Fruit fly (Drosophila melanogaster) whole organism, prepupa: ENCODE results near the gene Atxn7.
A peak's percentile ranks its signal among the peaks of the same experiment; 100 is the strongest.

ENCODE experiments used
- Blimp-1 ChIP-seq: fragments of 200-800 bp; sonication (Bioruptor generic); optimal IDR thresholded peaks from 3 replicates; lab custom pipeline; 2017; ENCODE audit warnings: missing biosample characterization, missing genetic modification characterization, mild to moderate bottlenecking, moderate library complexity, missing genetic modification reagents
- CG10631 ChIP-seq: fragments of 200-800 bp; sonication (Bioruptor generic); optimal IDR thresholded peaks from 2 replicates; lab custom pipeline; 2016; ENCODE audit warnings: missing biosample characterization, missing genetic modification characterization
- CG10669 ChIP-seq: fragments of 200-800 bp; sonication (Bioruptor generic); optimal IDR thresholded peaks from 3 replicates; lab custom pipeline; 2018; ENCODE audit warnings: missing biosample characterization, mild to moderate bottlenecking, missing genetic modification characterization, moderate library complexity
- CG11294 ChIP-seq: fragments of 200-800 bp; sonication (Bioruptor generic); IDR thresholded peaks from 2 replicates; pipeline ENCODE4 v1.3.6; 2022; ENCODE audit warnings: missing biosample characterization, missing genetic modification characterization
- CG11762 ChIP-seq: fragments of 200-800 bp; sonication (Bioruptor generic); optimal IDR thresholded peaks from 3 replicates; lab custom pipeline; 2016; ENCODE audit warnings: missing biosample characterization, missing genetic modification characterization; ENCODE audit not compliant: insufficient read depth
- CG15336 ChIP-seq: fragments of 200-800 bp; sonication (Bioruptor generic); IDR thresholded peaks from 2 replicates; pipeline ENCODE4 v1.3.6; 2022; ENCODE audit warnings: missing biosample characterization, missing genetic modification characterization
- CG16779 ChIP-seq: fragments of 200-800 bp; sonication (Bioruptor generic); optimal IDR thresholded peaks from 3 replicates; lab custom pipeline; 2017; ENCODE audit warnings: missing biosample characterization, mild to moderate bottlenecking, missing genetic modification characterization
- CG3032 ChIP-seq: fragments of 200-800 bp; optimal IDR thresholded peaks from 2 replicates; lab custom pipeline; 2019; ENCODE audit warnings: missing biosample characterization, mild to moderate bottlenecking, missing genetic modification characterization, moderate library complexity
- CG32006 ChIP-seq: fragments of 200-800 bp; sonication (Bioruptor generic); optimal IDR thresholded peaks from 3 replicates; lab custom pipeline; 2017; ENCODE audit warnings: missing biosample characterization, mild to moderate bottlenecking, missing genetic modification characterization
- CG4318 ChIP-seq: fragments of 200-800 bp; sonication (Bioruptor generic); optimal IDR thresholded peaks from 3 replicates; lab custom pipeline; 2017; ENCODE audit warnings: missing biosample characterization, mild to moderate bottlenecking, missing genetic modification characterization
- CG6163 ChIP-seq: fragments of 200-800 bp; sonication (Bioruptor generic); IDR thresholded peaks from 3 replicates; pipeline ENCODE4 v1.3.6; 2022; ENCODE audit warnings: missing biosample characterization, missing genetic modification characterization
- CG6792 ChIP-seq: fragments of 200-800 bp; sonication (Bioruptor generic); optimal IDR thresholded peaks from 3 replicates; lab custom pipeline; 2016; ENCODE audit warnings: missing biosample characterization, missing genetic modification characterization
- CG6808 ChIP-seq: fragments of 200-800 bp; sonication (Bioruptor generic); optimal IDR thresholded peaks from 3 replicates; lab custom pipeline; 2017; ENCODE audit warnings: missing biosample characterization, missing genetic modification characterization, mild to moderate bottlenecking, moderate library complexity, missing genetic modification reagents
- CG6854 ChIP-seq: fragments of 200-800 bp; sonication (Bioruptor generic); optimal IDR thresholded peaks from 2 replicates; lab custom pipeline; 2017; ENCODE audit warnings: missing biosample characterization, mild to moderate bottlenecking, missing genetic modification characterization
- CG9139 ChIP-seq: fragments of 200-800 bp; sonication (Bioruptor generic); optimal IDR thresholded peaks from 3 replicates; lab custom pipeline; 2017; ENCODE audit warnings: missing biosample characterization, mild to moderate bottlenecking, missing genetic modification characterization
- Eip75B ChIP-seq: fragments of 200-800 bp; sonication (Bioruptor generic); optimal IDR thresholded peaks from 3 replicates; lab custom pipeline; 2016; ENCODE audit warnings: missing biosample characterization, missing genetic modification characterization
- Eip78C ChIP-seq: fragments of 200-800 bp; sonication (Bioruptor generic); peaks from one replicate; lab custom pipeline; 2016; ENCODE audit warnings: missing biosample characterization, missing genetic modification characterization
- Ets21C ChIP-seq: fragments of 200-800 bp; sonication (Bioruptor generic); optimal IDR thresholded peaks from 3 replicates; lab custom pipeline; 2016; ENCODE audit warnings: missing biosample characterization, missing genetic modification characterization
- Ets96B ChIP-seq: fragments of 200-800 bp; optimal IDR thresholded peaks from 2 replicates; lab custom pipeline; 2019; ENCODE audit warnings: missing biosample characterization, mild to moderate bottlenecking, missing genetic modification characterization, moderate library complexity
- Hr38 ChIP-seq: sonication (Bioruptor generic); optimal IDR thresholded peaks from 2 replicates; lab custom pipeline; 2016; ENCODE audit warnings: missing biosample characterization, missing genetic modification characterization
- Hr39 ChIP-seq: fragments of 200-800 bp; sonication (Bioruptor generic); optimal IDR thresholded peaks from 2 replicates; lab custom pipeline; 2016; ENCODE audit warnings: missing biosample characterization, missing genetic modification characterization
- Hr4 ChIP-seq: fragments of 200-800 bp; sonication (Bioruptor generic); optimal IDR thresholded peaks from 3 replicates; lab custom pipeline; 2016; ENCODE audit warnings: missing biosample characterization, missing genetic modification characterization
- Lpt ChIP-seq: fragments of 200-800 bp; sonication (Bioruptor generic); optimal IDR thresholded peaks from 3 replicates; lab custom pipeline; 2016; ENCODE audit warnings: missing biosample characterization, missing genetic modification characterization
- Met ChIP-seq: fragments of 200-800 bp; sonication (Bioruptor generic); optimal IDR thresholded peaks from 3 replicates; lab custom pipeline; 2016; ENCODE audit warnings: missing biosample characterization, missing genetic modification characterization
- OdsH ChIP-seq: fragments of 200-800 bp; sonication (Bioruptor generic); optimal IDR thresholded peaks from 3 replicates; lab custom pipeline; 2016; ENCODE audit warnings: missing biosample characterization, missing genetic modification characterization
- Smox ChIP-seq: fragments of 200-800 bp; sonication (Bioruptor generic); optimal IDR thresholded peaks from 3 replicates; lab custom pipeline; 2016; ENCODE audit warnings: missing biosample characterization, missing genetic modification characterization
- Sox102F ChIP-seq: fragments of 200-800 bp; sonication (Bioruptor generic); optimal IDR thresholded peaks from 2 replicates; lab custom pipeline; 2016; ENCODE audit warnings: missing biosample characterization, mild to moderate bottlenecking, missing genetic modification characterization
- Sox15 ChIP-seq: fragments of 200-800 bp; sonication (Bioruptor generic); optimal IDR thresholded peaks from 3 replicates; lab custom pipeline; 2016; ENCODE audit warnings: missing biosample characterization, missing genetic modification characterization
- acj6 ChIP-seq: fragments of 200-800 bp; sonication (Bioruptor generic); optimal IDR thresholded peaks from 3 replicates; lab custom pipeline; 2016; ENCODE audit warnings: missing biosample characterization, missing genetic modification characterization
- cyc ChIP-seq: fragments of 200-800 bp; sonication (Bioruptor generic); optimal IDR thresholded peaks from 3 replicates; lab custom pipeline; 2016; ENCODE audit warnings: missing biosample characterization, missing genetic modification characterization
- dac ChIP-seq: fragments of 200-800 bp; sonication (Bioruptor generic); optimal IDR thresholded peaks from 2 replicates; lab custom pipeline; 2017; ENCODE audit warnings: missing biosample characterization, mild to moderate bottlenecking, missing genetic modification characterization
- eg ChIP-seq: fragments of 200-800 bp; sonication (Bioruptor generic); IDR thresholded peaks from 3 replicates; pipeline ENCODE4 v1.3.6; 2022; ENCODE audit warnings: missing biosample characterization, missing genetic modification characterization
- esn ChIP-seq: fragments of 200-800 bp; sonication (Bioruptor generic); optimal IDR thresholded peaks from 2 replicates; lab custom pipeline; 2016; ENCODE audit warnings: missing biosample characterization, mild to moderate bottlenecking, missing genetic modification characterization, moderate library complexity
- fd85E ChIP-seq: fragments of 200-800 bp; sonication (Bioruptor generic); optimal IDR thresholded peaks from 3 replicates; lab custom pipeline; 2016; ENCODE audit warnings: missing biosample characterization, missing genetic modification characterization
- fkh ChIP-seq: fragments of 200-800 bp; sonication (Bioruptor generic); optimal IDR thresholded peaks from 3 replicates; lab custom pipeline; 2017; ENCODE audit warnings: missing biosample characterization, mild to moderate bottlenecking, missing genetic modification characterization, moderate library complexity
- lz ChIP-seq: fragments of 200-800 bp; sonication (Bioruptor generic); optimal IDR thresholded peaks from 3 replicates; lab custom pipeline; 2016; ENCODE audit warnings: missing biosample characterization, missing genetic modification characterization
- pdm3 ChIP-seq: fragments of 200-800 bp; sonication (Bioruptor generic); optimal IDR thresholded peaks from 3 replicates; lab custom pipeline; 2016; ENCODE audit warnings: missing biosample characterization, missing genetic modification characterization
- ss ChIP-seq, 2 experiments: fragments of 200-800 bp; sonication (Bioruptor generic); optimal IDR thresholded peaks; 2 replicates in 1 of 2; 3 replicates in 1 of 2; lab custom pipeline; 2017 to 2018; ENCODE audit warnings: mild to moderate bottlenecking in 2 of 2, missing biosample characterization in 2 of 2, missing genetic modification characterization in 2 of 2, moderate library complexity in 1 of 2
- svp ChIP-seq: fragments of 200-800 bp; sonication (Bioruptor generic); peaks from one replicate; lab custom pipeline; 2016; ENCODE audit warnings: missing biosample characterization, missing genetic modification characterization
- topi ChIP-seq: fragments of 200-800 bp; sonication (Bioruptor generic); optimal IDR thresholded peaks from 3 replicates; lab custom pipeline; 2016; ENCODE audit warnings: missing biosample characterization, missing genetic modification characterization
- vri ChIP-seq: fragments of 200-800 bp; sonication (Bioruptor generic); optimal IDR thresholded peaks from 3 replicates; lab custom pipeline; 2016; ENCODE audit warnings: missing biosample characterization, mild to moderate bottlenecking, missing genetic modification characterization

Gene Atxn7

DNA sequence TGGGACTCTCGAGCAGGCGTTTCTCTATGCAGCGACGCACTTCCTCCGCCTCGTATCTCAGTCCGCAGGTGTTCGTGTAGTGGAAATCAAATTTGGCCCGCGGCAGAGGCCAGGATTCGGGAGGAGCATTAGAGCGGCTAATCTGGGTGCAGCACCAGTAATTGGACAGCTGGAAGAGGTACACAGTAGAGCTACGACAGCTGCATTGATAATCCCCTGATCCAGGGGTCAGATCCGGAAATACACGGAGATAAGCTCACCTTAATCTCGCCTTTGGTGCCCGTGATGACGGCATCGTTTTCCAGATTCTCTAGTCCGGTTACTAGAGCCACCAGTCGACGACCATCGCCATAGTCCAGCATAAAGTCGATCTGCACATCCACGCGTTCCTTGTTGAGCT lies 5.3 kb upstream of the Atxn7 start:
- TF ChIP-seq CG6163 (GFP tag; lab: Robert Waterston, UW): 0 out of 3 replicates have a peak, but pooled peaks have one; percentile 13
- no peak for TF ChIP-seq Sox15 (GFP tag; lab: Kevin White, UChicago)
- TF ChIP-seq svp: peak; percentile 98
- TF ChIP-seq ss (GFP tag; optimal IDR thresholded peaks at IDR 0.05; lab: Kevin White, UChicago): no peak

DNA sequence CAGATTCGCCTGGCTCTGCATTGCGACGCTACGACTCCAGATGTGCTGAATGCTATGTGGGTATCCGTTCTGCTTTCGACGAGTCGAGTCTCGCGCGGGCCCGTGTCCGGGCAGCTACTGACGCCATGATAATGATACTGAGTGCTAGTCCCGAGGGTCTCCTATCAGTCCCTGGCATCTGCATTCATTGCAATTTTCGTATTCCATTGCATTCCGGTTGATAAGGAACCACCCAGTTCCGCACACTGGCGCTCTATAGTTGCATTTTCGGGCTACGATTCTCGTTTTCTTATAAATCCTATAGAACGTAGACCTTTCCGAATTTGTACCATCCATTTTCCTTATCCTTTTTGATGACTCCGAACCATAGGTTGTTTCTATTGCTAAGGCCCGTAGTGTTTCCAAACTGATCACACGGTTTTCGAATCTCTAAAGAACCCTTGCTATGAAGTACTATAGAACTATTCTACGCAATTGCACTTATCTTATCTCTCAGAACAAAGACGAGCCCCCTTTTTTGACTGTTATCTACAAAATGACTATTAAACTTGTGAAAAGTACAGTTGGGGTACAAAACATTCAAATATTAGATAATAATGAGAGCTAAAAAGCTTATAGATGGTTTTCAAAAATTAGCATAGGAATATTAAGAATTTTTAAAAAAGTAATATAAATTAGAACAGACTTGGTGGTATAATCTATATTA lies 4.1 kb upstream of the Atxn7 start, which contains the start of gene CG3597:
CG3597 (minus strand) TSS at position 119 of the 706 bp plus-strand sequence.
- TF ChIP-seq svp (peak; percentile 73), Lpt (GFP tag; lab: Kevin White, UChicago) (no peak), CG6854 (GFP tag; lab: Kevin White, UChicago) (no peak)
- TF ChIP-seq, all 60 proteins: peak for 1

DNA sequence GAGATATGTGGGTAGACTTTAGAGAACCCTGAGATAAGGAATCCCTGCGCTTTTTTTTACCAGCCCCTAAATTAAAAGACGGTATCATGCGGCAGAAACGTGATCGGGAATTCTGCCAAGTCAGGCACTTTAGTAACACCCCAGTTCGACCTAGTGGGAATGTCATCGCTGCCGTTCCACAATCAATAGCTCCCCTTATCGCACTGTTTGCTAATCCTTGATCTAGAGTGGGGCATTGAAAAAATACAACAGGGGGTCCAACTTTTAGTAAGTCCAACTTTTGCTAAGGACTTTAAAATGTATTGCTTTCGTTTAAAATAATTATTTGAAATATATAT lies 3.6 kb upstream of the Atxn7 start:
- TF ChIP-seq Hr4 (GFP tag; lab: Kevin White, UChicago) (no peak), Met (GFP tag; lab: Kevin White, UChicago) (no peak), Eip78C (no peak), vri (GFP tag; lab: Kevin White, UChicago) (peak; percentile 29), pdm3 (no peak), esn (GFP tag; lab: Kevin White, UChicago) (no peak), CG6854 (GFP tag; lab: Kevin White, UChicago) (no peak), CG3032 (tag; lab: Kevin White, UChicago) (no peak)

DNA sequence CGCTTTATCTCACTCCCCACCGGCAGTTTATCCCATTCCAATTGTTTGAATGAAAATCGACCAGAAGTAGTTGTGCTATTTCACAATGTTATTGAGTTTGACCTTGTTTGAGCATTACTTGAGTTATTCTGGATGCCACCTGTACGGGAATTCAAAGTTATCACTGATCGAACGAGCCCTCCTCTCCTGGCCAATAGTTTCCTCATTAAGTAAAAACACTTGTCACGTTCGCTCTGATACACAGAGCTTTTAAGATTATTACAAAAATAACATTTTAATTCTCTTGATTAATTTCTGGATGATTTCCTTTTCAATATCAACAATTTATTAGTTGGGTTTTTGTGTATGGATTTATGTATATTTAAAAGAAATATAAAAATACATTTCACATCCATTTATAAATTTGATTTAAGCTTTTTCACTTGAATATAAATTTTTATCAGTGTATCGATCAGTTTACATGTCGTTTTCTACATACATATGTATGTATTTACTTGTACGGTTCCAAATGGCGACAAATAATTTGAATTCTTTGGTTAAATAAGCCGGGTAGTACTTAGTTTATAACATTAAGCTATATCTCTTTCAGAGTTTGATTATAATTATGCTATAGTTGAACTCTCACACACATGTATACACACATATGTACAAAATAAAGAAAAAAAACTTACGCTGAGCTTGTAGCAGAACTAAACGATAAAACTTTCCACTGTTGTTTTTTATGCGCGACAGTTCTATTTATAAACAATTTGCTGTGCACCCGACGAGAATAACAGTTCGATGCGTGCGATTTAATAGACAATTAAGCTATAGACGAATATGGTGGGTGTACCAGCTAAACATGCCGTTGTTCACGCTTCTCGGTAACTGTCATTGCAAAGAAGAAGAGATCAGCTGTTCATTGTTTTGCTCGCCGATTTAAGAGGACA lies 1.6 kb upstream of the Atxn7 start, which contains the start of the genes CG3609 and CG15390:
CG3609 (minus strand) TSS at position 810 of the 929 bp plus-strand sequence.
CG15390 (plus strand) TSS at position 896 of the 929 bp plus-strand sequence.
- TF ChIP-seq CG15336 (GFP tag; lab: Robert Waterston, UW) (peak; percentile 78), cyc (GFP tag; lab: Kevin White, UChicago) (peak; percentile 83), CG6808 (GFP tag; lab: Kevin White, UChicago) (peak; percentile 71), Ets21C (peak; percentile 80), CG10669 (GFP tag; lab: Kevin White, UChicago) (peak; percentile 66), CG10631 (GFP tag; lab: Kevin White, UChicago) (peak; percentile 65), CG6792 (GFP tag; lab: Kevin White, UChicago) (peak; percentile 65), CG6854 (GFP tag; lab: Kevin White, UChicago) (peak; percentile 9), topi (peak; percentile 73), Eip75B (peak; percentile 78), Hr39 (peak; percentile 83), CG11294 (GFP tag; lab: Robert Waterston, UW) (peak; percentile 58; the same call in 1 of the 2 replicates), CG4318 (GFP tag; lab: Kevin White, UChicago) (peak; percentile 20), Hr4 (GFP tag; lab: Kevin White, UChicago) (peak; percentile 85), Eip78C (peak; percentile 92), pdm3 (peak; percentile 88), CG9139 (GFP tag; lab: Kevin White, UChicago) (peak; percentile 76), Blimp-1 (peak; percentile 24), Hr38 (GFP tag; lab: Kevin White, UChicago) (peak; percentile 76), Ets96B (tag; lab: Kevin White, UChicago) (peak; percentile 56), ss (GFP tag; optimal IDR thresholded peaks at IDR 0.05; lab: Kevin White, UChicago) (peak; percentile 81 to 87), dac (GFP tag; lab: Kevin White, UChicago) (peak; percentile 56), CG11762 (no peak), esn (GFP tag; lab: Kevin White, UChicago) (peak; percentile 86), CG16779 (tag; lab: Kevin White, UChicago) (peak; percentile 80), fd85E (no peak), CG6163 (GFP tag; lab: Robert Waterston, UW) (peak; percentile 92), eg (GFP tag; lab: Robert Waterston, UW) (peak; percentile 88), fkh (peak; percentile 76), lz (peak; percentile 85), acj6 (GFP tag; lab: Kevin White, UChicago) (peak; percentile 62), Smox (peak; percentile 80), Sox102F (GFP tag; lab: Kevin White, UChicago) (peak; percentile 89), OdsH (GFP tag; lab: Kevin White, UChicago) (peak; percentile 79), CG32006 (GFP tag; lab: Kevin White, UChicago) (peak; percentile 57), CG3032 (tag; lab: Kevin White, UChicago) (peak; percentile 41)
